Fruit fly (Drosophila melanogaster) whole organism, embryonic: ENCODE results near the gene Ugt305A1.

Experiments
- Ada2b ChIP-seq: fragments of 200-800 bp; sonication (Bioruptor generic); IDR thresholded peaks from 2 replicates; pipeline ENCODE4 v1.3.6; 2022; ENCODE audit warnings: missing biosample characterization, missing genetic modification characterization
- Aef1 ChIP-seq: fragments of 200-800 bp; sonication (Bioruptor generic); IDR thresholded peaks from 3 replicates; pipeline ENCODE4 v1.3.6; 2022; ENCODE audit warnings: missing biosample characterization, missing genetic modification characterization
- Atf6 ChIP-seq: fragments of 200-800 bp; sonication (Bioruptor generic); IDR thresholded peaks from 2 replicates; pipeline ENCODE4 v1.3.6; 2022; ENCODE audit warnings: missing biosample characterization, missing genetic modification characterization
- Awh ChIP-seq: fragments of 200-800 bp; sonication (Bioruptor generic); IDR thresholded peaks from 2 replicates; pipeline ENCODE4, ENCODE4 v1.3.6; 2022; ENCODE audit warnings: missing biosample characterization, missing genetic modification characterization
- BEAF-32 ChIP-seq: fragments of 200-800 bp; sonication (Bioruptor generic); optimal IDR thresholded peaks from 3 replicates; lab custom pipeline; 2017; ENCODE audit warnings: missing biosample characterization, missing genetic modification characterization, mild to moderate bottlenecking, moderate library complexity, missing genetic modification reagents
- CG10959 ChIP-seq: fragments of 200-800 bp; sonication (Bioruptor generic); IDR thresholded peaks from 2 replicates; pipeline ENCODE4 v1.3.6; 2022; ENCODE audit warnings: missing biosample characterization, missing genetic modification characterization
- CG10979 ChIP-seq: fragments of 200-800 bp; sonication (Bioruptor generic); optimal IDR thresholded peaks from 2 replicates; lab custom pipeline; 2018; ENCODE audit warnings: missing biosample characterization, mild to moderate bottlenecking, missing genetic modification characterization, moderate library complexity
- CG14441 ChIP-seq: fragments of 200-800 bp; sonication (Bioruptor generic); IDR thresholded peaks from 2 replicates; pipeline ENCODE4 v1.3.6; 2022; ENCODE audit warnings: missing biosample characterization, missing genetic modification characterization
- CG17829 ChIP-seq: fragments of 200-800 bp; optimal IDR thresholded peaks from 2 replicates; lab custom pipeline; 2019; ENCODE audit warnings: missing biosample characterization, mild to moderate bottlenecking, missing genetic modification characterization, moderate library complexity
- CG2120 ChIP-seq: fragments of 200-800 bp; sonication (Bioruptor generic); optimal IDR thresholded peaks from 3 replicates; lab custom pipeline; 2016; ENCODE audit warnings: missing biosample characterization, missing genetic modification characterization
- CG2199 ChIP-seq: fragments of 200-800 bp; sonication (Bioruptor generic); IDR thresholded peaks from 3 replicates; pipeline ENCODE4 v1.3.6; 2022; ENCODE audit warnings: missing biosample characterization, missing genetic modification characterization
- CG2712 ChIP-seq: fragments of 200-800 bp; optimal IDR thresholded peaks from 3 replicates; lab custom pipeline; 2019; ENCODE audit warnings: missing biosample characterization, mild to moderate bottlenecking, missing genetic modification characterization, moderate library complexity
- CG31224 ChIP-seq: fragments of 200-800 bp; sonication (Bioruptor generic); IDR thresholded peaks from 2 replicates; pipeline ENCODE4 v1.3.6; 2022; ENCODE audit warnings: missing biosample characterization, missing genetic modification characterization
- CG3726 ChIP-seq: fragments of 200-800 bp; sonication (Bioruptor generic); IDR thresholded peaks from 3 replicates; pipeline ENCODE4, ENCODE4 v1.3.6; 2022; ENCODE audit warnings: missing biosample characterization, missing genetic modification characterization
- CG3838 ChIP-seq: fragments of 200-800 bp; sonication (Bioruptor generic); optimal IDR thresholded peaks from 3 replicates; lab custom pipeline; 2016; ENCODE audit warnings: missing biosample characterization, missing genetic modification characterization
- CG5245 ChIP-seq: fragments of 200-800 bp; sonication (Bioruptor generic); optimal IDR thresholded peaks from 3 replicates; lab custom pipeline; 2016; ENCODE audit warnings: missing biosample characterization, missing genetic modification characterization
- CG6654 ChIP-seq: fragments of 200-800 bp; sonication (Bioruptor generic); optimal IDR thresholded peaks from 2 replicates; lab custom pipeline; 2017; ENCODE audit warnings: missing biosample characterization, mild to moderate bottlenecking, missing genetic modification characterization
- CG6765 ChIP-seq: fragments of 200-800 bp; sonication (Bioruptor generic); optimal IDR thresholded peaks from 3 replicates; lab custom pipeline; 2017; ENCODE audit warnings: missing biosample characterization, mild to moderate bottlenecking, missing genetic modification characterization
- CG9437 ChIP-seq: fragments of 200-800 bp; sonication (Bioruptor generic); optimal IDR thresholded peaks from 2 replicates; lab custom pipeline; 2018; ENCODE audit warnings: missing biosample characterization, mild to moderate bottlenecking, missing genetic modification characterization
- CG9932 ChIP-seq: fragments of 200-800 bp; sonication (Bioruptor generic); IDR thresholded peaks from 2 replicates; pipeline ENCODE4 v1.3.6; 2022; ENCODE audit warnings: missing biosample characterization, missing genetic modification characterization
- CTCF ChIP-seq: fragments of 200-800 bp; sonication (Bioruptor generic); optimal IDR thresholded peaks from 2 replicates; lab custom pipeline; 2017; ENCODE audit warnings: missing biosample characterization, mild to moderate bottlenecking, missing genetic modification characterization, moderate library complexity
- Doc3 ChIP-seq: fragments of 200-800 bp; sonication (Bioruptor generic); IDR thresholded peaks from 3 replicates; pipeline ENCODE4 v1.3.6; 2022; ENCODE audit warnings: missing biosample characterization, missing genetic modification characterization; ENCODE audit not compliant: partially characterized antibody
- Gsc ChIP-seq: fragments of 200-800 bp; sonication (Bioruptor generic); IDR thresholded peaks from 2 replicates; pipeline ENCODE4 v1.3.6; 2022; ENCODE audit warnings: missing biosample characterization, missing genetic modification characterization
- HLH54F ChIP-seq: fragments of 200-800 bp; sonication (Bioruptor generic); optimal IDR thresholded peaks from 3 replicates; lab custom pipeline; 2016; ENCODE audit warnings: missing biosample characterization, missing genetic modification characterization
- Jarid2 ChIP-seq: fragments of 200-800 bp; sonication (Bioruptor generic); optimal IDR thresholded peaks from 3 replicates; lab custom pipeline; 2017; ENCODE audit warnings: mild to moderate bottlenecking, missing biosample characterization, missing genetic modification reagents, missing genetic modification characterization
- MTF-1 ChIP-seq: fragments of 200-800 bp; sonication (Bioruptor generic); optimal IDR thresholded peaks from 2 replicates; lab custom pipeline; 2018; ENCODE audit warnings: missing biosample characterization, mild to moderate bottlenecking, missing genetic modification characterization, borderline replicate concordance
- Mes4 ChIP-seq: fragments of 200-800 bp; sonication (Bioruptor generic); optimal IDR thresholded peaks from 2 replicates; lab custom pipeline; 2016; ENCODE audit warnings: missing biosample characterization, missing genetic modification characterization
- Nf-YA ChIP-seq: fragments of 200-800 bp; sonication (Bioruptor generic); IDR thresholded peaks from 2 replicates; pipeline ENCODE4 v1.3.6; 2022; ENCODE audit warnings: missing biosample characterization, missing genetic modification characterization
- Rfx ChIP-seq: fragments of 200-800 bp; sonication (Bioruptor generic); IDR thresholded peaks from 2 replicates; pipeline ENCODE4 v1.3.6; 2022; ENCODE audit warnings: missing biosample characterization, missing genetic modification characterization
- Sox100B ChIP-seq: fragments of 200-800 bp; sonication (Bioruptor generic); optimal IDR thresholded peaks from 3 replicates; lab custom pipeline; 2018; ENCODE audit warnings: missing biosample characterization, mild to moderate bottlenecking, missing genetic modification characterization
- Spps ChIP-seq: fragments of 200-800 bp; sonication (Bioruptor generic); optimal IDR thresholded peaks from 2 replicates; lab custom pipeline; 2018; ENCODE audit warnings: missing biosample characterization, mild to moderate bottlenecking, missing genetic modification characterization
- Taf1 ChIP-seq: fragments of 200-800 bp; sonication (Bioruptor generic); IDR thresholded peaks from 2 replicates; pipeline ENCODE4 v1.3.6; 2022; ENCODE audit warnings: missing biosample characterization, missing genetic modification characterization
- ac ChIP-seq: fragments of 200-800 bp; sonication (Bioruptor generic); optimal IDR thresholded peaks from 3 replicates; lab custom pipeline; 2017; ENCODE audit warnings: missing biosample characterization, mild to moderate bottlenecking, missing genetic modification characterization
- ara ChIP-seq: fragments of 200-800 bp; sonication (Bioruptor generic); IDR thresholded peaks from 2 replicates; pipeline ENCODE4 v1.3.6; 2022; ENCODE audit warnings: missing biosample characterization, missing genetic modification characterization
- bsh ChIP-seq, 2 experiments: fragments of 200-800 bp; sonication (Bioruptor generic); optimal IDR thresholded peaks; 2 replicates each; lab custom pipeline; 2017 to 2018; ENCODE audit warnings: mild to moderate bottlenecking in 2 of 2, missing biosample characterization in 2 of 2, missing genetic modification characterization in 2 of 2, moderate library complexity in 1 of 2
- chn ChIP-seq: fragments of 200-800 bp; sonication (Bioruptor generic); optimal IDR thresholded peaks from 2 replicates; lab custom pipeline; 2016; ENCODE audit warnings: missing biosample characterization, missing genetic modification characterization
- crol ChIP-seq: fragments of 200-800 bp; sonication (Bioruptor generic); IDR thresholded peaks from 2 replicates; pipeline ENCODE4 v1.3.6; 2022; ENCODE audit warnings: missing biosample characterization, missing genetic modification characterization
- dati ChIP-seq: fragments of 200-800 bp; sonication (Bioruptor generic); IDR thresholded peaks from 2 replicates; pipeline ENCODE4 v1.3.6; 2022; ENCODE audit warnings: missing biosample characterization, missing genetic modification characterization
- dmrt11E ChIP-seq: fragments of 200-800 bp; sonication (Bioruptor generic); optimal IDR thresholded peaks from 3 replicates; lab custom pipeline; 2018; ENCODE audit warnings: missing biosample characterization, mild to moderate bottlenecking, missing genetic modification characterization, moderate library complexity
- dpn ChIP-seq, 2 experiments: fragments of 200-800 bp; sonication (Bioruptor generic); optimal IDR thresholded peaks; 3 replicates each; lab custom pipeline; 2016; ENCODE audit warnings: missing biosample characterization in 2 of 2, missing genetic modification characterization in 2 of 2
- jing ChIP-seq: fragments of 200-800 bp; sonication (Bioruptor generic); optimal IDR thresholded peaks from 2 replicates; lab custom pipeline; 2018; ENCODE audit warnings: missing biosample characterization, mild to moderate bottlenecking, missing genetic modification characterization
- ken ChIP-seq: fragments of 200-800 bp; sonication (Bioruptor generic); IDR thresholded peaks from 3 replicates; pipeline ENCODE4 v1.3.6; 2022; ENCODE audit warnings: missing biosample characterization, missing genetic modification characterization
- lola ChIP-seq, 3 experiments: fragments of >200 bp in 2 of 3; fragments of 200-800 bp in 1 of 3; sonication (Bioruptor generic) in 1 of 3; optimal IDR thresholded peaks; 2 replicates each; lab custom pipeline; 2017 to 2019; ENCODE audit warnings: missing biosample characterization in 3 of 3, missing genetic modification characterization in 3 of 3, mild to moderate bottlenecking in 1 of 3, moderate library complexity in 1 of 3
- onecut ChIP-seq: fragments of 200-800 bp; sonication (Bioruptor generic); IDR thresholded peaks from 2 replicates; pipeline ENCODE4 v1.3.6; 2022; ENCODE audit warnings: missing biosample characterization, missing genetic modification characterization
- pan ChIP-seq, 4 experiments: fragments of >200 bp in 3 of 4; fragments of 200-800 bp in 1 of 4; sonication (Bioruptor generic) in 1 of 4; optimal IDR thresholded peaks in 3 of 4; IDR thresholded peaks in 1 of 4; 2 replicates each; pipeline versions ENCODE4 v1.3.6 to Lab custom; 2017 to 2022; ENCODE audit warnings: missing biosample characterization in 2 of 4, missing genetic modification characterization in 2 of 4, mixed read lengths in 1 of 4
- pb ChIP-seq: fragments of 200-800 bp; sonication (Bioruptor generic); optimal IDR thresholded peaks from 3 replicates; lab custom pipeline; 2016; ENCODE audit warnings: missing biosample characterization, missing genetic modification characterization
- row ChIP-seq: fragments of 200-800 bp; sonication (Bioruptor generic); IDR thresholded peaks from 3 replicates; pipeline ENCODE4 v1.3.6; 2022; ENCODE audit warnings: missing biosample characterization, missing genetic modification characterization
- seq ChIP-seq: fragments of 200-800 bp; sonication (Bioruptor generic); IDR thresholded peaks from 2 replicates; pipeline ENCODE4 v1.3.6; 2022; ENCODE audit warnings: missing biosample characterization, missing genetic modification characterization
- sr ChIP-seq: fragments of 200-800 bp; sonication (Bioruptor generic); IDR thresholded peaks from 3 replicates; pipeline ENCODE4 v1.3.6; 2022; ENCODE audit warnings: missing biosample characterization, missing genetic modification characterization
- tap ChIP-seq: fragments of 200-800 bp; optimal IDR thresholded peaks from 3 replicates; lab custom pipeline; 2019; ENCODE audit warnings: missing biosample characterization, mild to moderate bottlenecking, missing genetic modification characterization, moderate library complexity
- tgo ChIP-seq: fragments of 200-800 bp; sonication (Bioruptor generic); IDR thresholded peaks from 3 replicates; pipeline ENCODE4 v1.3.6; 2022; ENCODE audit warnings: missing biosample characterization, missing genetic modification characterization

Gene Ugt305A1

DNA sequence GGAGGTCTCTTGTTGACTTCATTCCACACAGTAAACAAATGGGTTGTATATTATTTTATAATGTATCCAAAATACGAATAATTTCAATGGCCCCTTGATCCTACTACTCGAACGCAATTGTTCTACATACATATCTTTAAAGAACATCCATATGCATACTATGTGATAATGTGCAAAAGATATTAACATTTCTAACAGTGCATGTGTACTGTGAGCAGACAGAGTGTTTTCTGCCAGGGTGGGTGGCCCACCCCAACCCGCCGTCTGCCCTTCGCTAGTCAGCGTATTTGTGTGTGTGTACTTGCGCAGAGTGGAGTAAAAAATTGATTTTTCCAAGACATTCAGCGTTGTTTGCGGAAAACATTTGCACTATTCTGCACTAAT lies 11.4 kb downstream of the Ugt305A1 start (continued):
- no peak for TF ChIP-seq CG17829 (tag; lab: Kevin White, UChicago)
- TF ChIP-seq pan (optimal IDR thresholded peaks at IDR 0.05; lab: Kevin White, UChicago) = no peak
- peak in 1 of 2 experiments; percentile 81 for TF ChIP-seq pan (GFP tag; optimal IDR thresholded peaks at IDR 0.05 in 1 of 2, IDR thresholded peaks at IDR 0.05 in 1 of 2)
- TF ChIP-seq dmrt11E (tag; lab: Kevin White, UChicago) = no peak
- peak; percentile 69 for TF ChIP-seq row (GFP tag; lab: Robert Waterston, UW)
- peak; percentile 54; the same call in 1 of the 2 replicates for TF ChIP-seq Taf1 (GFP tag; lab: Robert Waterston, UW)
- TF ChIP-seq CTCF (GFP tag; lab: Kevin White, UChicago) = no peak
- TF ChIP-seq Awh = peak; percentile 68
- peak; percentile 83 for TF ChIP-seq Ada2b (GFP tag; lab: Robert Waterston, UW)
- peak; percentile 42 for TF ChIP-seq HLH54F (GFP tag; lab: Kevin White, UChicago)
- TF ChIP-seq chn = peak; percentile 23
- peak; percentile 57 for TF ChIP-seq seq (GFP tag; lab: Robert Waterston, UW)
- TF ChIP-seq ken (GFP tag; lab: Robert Waterston, UW) = peak; percentile 70; the same call in 2 of the 3 replicates
- peak; percentile 41 for TF ChIP-seq MTF-1 (GFP tag; lab: Kevin White, UChicago)
- peak; percentile 64; the same call in 1 of the 3 replicates for TF ChIP-seq CG3726 (GFP tag; lab: Robert Waterston, UW)
- TF ChIP-seq jing (GFP tag; lab: Kevin White, UChicago) = peak; percentile 68
- no peak for TF ChIP-seq lola (GFP tag; optimal IDR thresholded peaks at IDR 0.05; lab: Kevin White, UChicago)
- TF ChIP-seq Spps (tag; lab: Kevin White, UChicago) = peak; percentile 4
- peak; percentile 76 for TF ChIP-seq bsh (GFP tag; optimal IDR thresholded peaks at IDR 0.05; lab: Kevin White, UChicago)
- TF ChIP-seq dati (GFP tag; lab: Robert Waterston, UW) = peak; percentile 58; the same call in 1 of the 2 replicates
- peak; percentile 5 for TF ChIP-seq CG2120 (GFP tag; lab: Kevin White, UChicago)
- no peak for TF ChIP-seq CG3838 (GFP tag; lab: Kevin White, UChicago)
- peak; percentile 64 for TF ChIP-seq CG9932 (GFP tag; lab: Robert Waterston, UW)
- no peak for TF ChIP-seq pb (GFP tag; lab: Kevin White, UChicago)
- TF ChIP-seq CG31224 (GFP tag; lab: Robert Waterston, UW) = peak; percentile 61
- peak; percentile 69 for TF ChIP-seq Aef1
- TF ChIP-seq CG10959 (GFP tag; lab: Robert Waterston, UW) = peak; percentile 43; the same call in 1 of the 2 replicates
- TF ChIP-seq Rfx (GFP tag; lab: Robert Waterston, UW) = peak; percentile 80
- peak; percentile 62 for TF ChIP-seq CG5245
- TF ChIP-seq BEAF-32 (GFP tag; lab: Kevin White, UChicago) = no peak
- peak; percentile 30; the same call in 1 of the 2 replicates for TF ChIP-seq Gsc (GFP tag; lab: Robert Waterston, UW)
- no peak for TF ChIP-seq Sox100B (GFP tag; lab: Kevin White, UChicago)
- peak; percentile 8 for TF ChIP-seq CG9437 (GFP tag; lab: Kevin White, UChicago)
- no peak for TF ChIP-seq Mes4 (GFP tag; lab: Kevin White, UChicago)
- TF ChIP-seq sr (GFP tag; lab: Robert Waterston, UW) = peak; percentile 34; the same call in 1 of the 3 replicates
- TF ChIP-seq CG2199 = peak; percentile 76; the same call in 1 of the 3 replicates
- peak; percentile 65 for TF ChIP-seq tgo (GFP tag; lab: Robert Waterston, UW)
- TF ChIP-seq crol (GFP tag; lab: Robert Waterston, UW) = peak; percentile 68
- peak; percentile 26 for TF ChIP-seq CG6654
- TF ChIP-seq tap (tag; lab: Kevin White, UChicago) = peak; percentile 57
- no peak for TF ChIP-seq Doc3 (GFP tag; lab: Robert Waterston, UW)
- peak in 1 of 2 experiments; percentile 50 for TF ChIP-seq dpn (GFP tag; optimal IDR thresholded peaks at IDR 0.05; lab: Kevin White, UChicago)
- no peak for TF ChIP-seq ac (GFP tag; lab: Kevin White, UChicago)
- TF ChIP-seq CG6765 (GFP tag; lab: Kevin White, UChicago) = no peak
- TF ChIP-seq Jarid2 (GFP tag; lab: Kevin White, UChicago) = no peak
- peak; percentile 59 for TF ChIP-seq CG2712 (tag; lab: Kevin White, UChicago)
- peak; percentile 75 for TF ChIP-seq ara (GFP tag; lab: Robert Waterston, UW)
- peak; percentile 29 for TF ChIP-seq CG10979 (tag; lab: Kevin White, UChicago)
- peak; percentile 97 for TF ChIP-seq onecut
- TF ChIP-seq CG14441 = peak; percentile 66
- peak; percentile 74 for TF ChIP-seq Atf6 (GFP tag; lab: Robert Waterston, UW)
- TF ChIP-seq Nf-YA = 0 out of 2 replicates have a peak, but pooled peaks have one; percentile 8
